Fruit fly (Drosophila melanogaster) S2 (cell line): ENCODE results near the gene nol.

Source experiments
- CG8478 ChIP-seq: fragments of >200 bp; optimal IDR thresholded peaks from 2 replicates; lab custom pipeline; 2018
- CTCF ChIP-seq, 2 experiments: fragments of >200 bp; optimal IDR thresholded peaks; 2 replicates each; lab custom pipeline; 2018

DNA sequence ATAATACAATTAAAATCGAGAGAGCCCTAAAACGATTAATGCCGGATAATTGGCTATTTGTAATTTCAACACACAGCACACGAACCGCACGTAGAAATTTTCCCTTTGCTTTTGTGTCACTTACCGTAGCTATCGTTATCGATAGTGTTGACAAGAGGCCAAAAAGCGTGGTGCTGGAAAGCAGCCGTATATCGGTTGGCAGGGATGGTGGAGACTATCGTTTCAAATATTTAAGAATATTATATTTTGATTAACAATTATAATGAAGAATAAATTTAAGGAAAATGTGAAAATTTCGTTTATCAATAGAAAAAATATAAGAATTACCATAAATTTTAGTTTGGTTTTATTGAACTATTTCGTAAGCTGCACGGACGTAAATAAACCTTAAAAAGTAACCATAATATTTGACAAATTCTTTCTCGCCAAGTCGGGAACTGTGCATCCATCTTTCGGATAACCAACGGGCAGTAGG, 37.6 kb upstream of the nol start, which contains the start of gene JIL-1:
- TF ChIP-seq CG8478, result no peak
- peak in 1 of 2 experiments; percentile 2 for TF ChIP-seq CTCF (optimal IDR thresholded peaks at IDR 0.05; lab: Kevin White, UChicago)
